Fruit fly (Drosophila melanogaster) whole organism, embryonic: ENCODE results near the gene Ykt6.

Experiments
- Aef1 ChIP-seq: fragments of 200-800 bp; sonication (Bioruptor generic); IDR thresholded peaks from 3 replicates; pipeline ENCODE4 v1.3.6; 2022; ENCODE audit warnings: missing biosample characterization, missing genetic modification characterization
- CG10209 ChIP-seq: fragments of 200-800 bp; sonication (Bioruptor generic); optimal IDR thresholded peaks from 3 replicates; lab custom pipeline; 2017; ENCODE audit warnings: missing biosample characterization, mild to moderate bottlenecking, missing genetic modification characterization, missing genetic modification reagents
- CG11504 ChIP-seq: fragments of 200-800 bp; sonication (Bioruptor generic); optimal IDR thresholded peaks from 3 replicates; lab custom pipeline; 2019; ENCODE audit warnings: missing biosample characterization, mild to moderate bottlenecking, missing genetic modification characterization, moderate library complexity
- CG12769 ChIP-seq: fragments of 200-800 bp; sonication (Bioruptor generic); optimal IDR thresholded peaks from 2 replicates; lab custom pipeline; 2019; ENCODE audit warnings: missing biosample characterization, mild to moderate bottlenecking, missing genetic modification characterization, moderate library complexity
- CG14710 ChIP-seq: fragments of 200-800 bp; sonication (Bioruptor generic); optimal IDR thresholded peaks from 3 replicates; lab custom pipeline; 2019; ENCODE audit warnings: missing biosample characterization, mild to moderate bottlenecking, missing genetic modification characterization, moderate library complexity
- CG1832 ChIP-seq: fragments of 200-800 bp; sonication (Bioruptor generic); optimal IDR thresholded peaks from 2 replicates; lab custom pipeline; 2017; ENCODE audit warnings: missing biosample characterization, mild to moderate bottlenecking, missing genetic modification characterization, inconsistent platforms
- CG2678 ChIP-seq: fragments of 200-800 bp; sonication (Bioruptor generic); optimal IDR thresholded peaks from 3 replicates; lab custom pipeline; 2019; ENCODE audit warnings: missing biosample characterization, mild to moderate bottlenecking, missing genetic modification characterization, moderate library complexity
- CG31365 ChIP-seq: fragments of 200-800 bp; sonication (Bioruptor generic); optimal IDR thresholded peaks from 2 replicates; lab custom pipeline; 2018; ENCODE audit warnings: missing biosample characterization, mild to moderate bottlenecking, missing genetic modification characterization
- CG3726 ChIP-seq: fragments of 200-800 bp; sonication (Bioruptor generic); IDR thresholded peaks from 3 replicates; pipeline ENCODE4, ENCODE4 v1.3.6; 2022; ENCODE audit warnings: missing biosample characterization, missing genetic modification characterization
- CG4360 ChIP-seq: fragments of 200-800 bp; sonication (Bioruptor generic); IDR thresholded peaks from 2 replicates; pipeline ENCODE4 v1.3.6; 2022; ENCODE audit warnings: missing biosample characterization, missing genetic modification characterization
- CG4707 ChIP-seq: fragments of 200-800 bp; sonication (Bioruptor generic); optimal IDR thresholded peaks from 2 replicates; lab custom pipeline; 2018; ENCODE audit warnings: missing biosample characterization, mild to moderate bottlenecking, missing genetic modification characterization, moderate library complexity
- CG6272 ChIP-seq: fragments of 200-800 bp; sonication (Bioruptor generic); IDR thresholded peaks from 2 replicates; pipeline ENCODE4 v1.3.6; 2022; ENCODE audit warnings: missing biosample characterization, missing genetic modification characterization
- CG8944 ChIP-seq: fragments of 200-800 bp; sonication (Bioruptor generic); optimal IDR thresholded peaks from 3 replicates; lab custom pipeline; 2016; ENCODE audit warnings: missing biosample characterization, missing genetic modification characterization
- CHES-1-like ChIP-seq: fragments of 200-800 bp; sonication (Bioruptor generic); optimal IDR thresholded peaks from 2 replicates; lab custom pipeline; 2016; ENCODE audit warnings: missing biosample characterization, missing genetic modification characterization
- Chrac-16 ChIP-seq: fragments of 200-800 bp; sonication (Bioruptor generic); optimal IDR thresholded peaks from 3 replicates; lab custom pipeline; 2016; ENCODE audit warnings: missing biosample characterization, missing genetic modification characterization
- D ChIP-seq, 2 experiments: fragments of 200-800 bp in 1 of 2; fragments of >200 bp in 1 of 2; sonication (Bioruptor generic) in 1 of 2; optimal IDR thresholded peaks; 2 replicates in 1 of 2; 3 replicates in 1 of 2; lab custom pipeline; 2017; ENCODE audit warnings: mild to moderate bottlenecking in 1 of 2, missing biosample characterization in 1 of 2, missing genetic modification characterization in 1 of 2, missing genetic modification reagents in 1 of 2
- Dbx ChIP-seq: fragments of 200-800 bp; sonication (Bioruptor generic); IDR thresholded peaks from 3 replicates; pipeline ENCODE4 v1.3.6; 2022; ENCODE audit warnings: missing biosample characterization, missing genetic modification characterization
- H2.0 ChIP-seq: fragments of 200-800 bp; sonication (Bioruptor generic); IDR thresholded peaks from 2 replicates; pipeline ENCODE4 v1.3.6; 2022; ENCODE audit warnings: missing biosample characterization, missing genetic modification characterization
- Hmx ChIP-seq: fragments of 200-800 bp; sonication (Bioruptor generic); optimal IDR thresholded peaks from 2 replicates; lab custom pipeline; 2016; ENCODE audit warnings: missing biosample characterization, missing genetic modification characterization
- MBD-R2 ChIP-seq: fragments of 200-800 bp; sonication (Bioruptor generic); IDR thresholded peaks from 2 replicates; pipeline ENCODE4 v1.3.6; 2022; ENCODE audit warnings: missing biosample characterization, missing genetic modification characterization
- NK7.1 ChIP-seq: fragments of 200-800 bp; sonication (Bioruptor generic); optimal IDR thresholded peaks from 3 replicates; lab custom pipeline; 2016; ENCODE audit warnings: missing biosample characterization, missing genetic modification characterization
- Pdp1 ChIP-seq, 2 experiments: fragments of 200-800 bp; sonication (Bioruptor generic); optimal IDR thresholded peaks; 3 replicates each; lab custom pipeline; 2016; ENCODE audit warnings: missing biosample characterization in 2 of 2, missing genetic modification characterization in 2 of 2, mild to moderate bottlenecking in 1 of 2, moderate library complexity in 1 of 2
- Rfx ChIP-seq: fragments of 200-800 bp; sonication (Bioruptor generic); IDR thresholded peaks from 2 replicates; pipeline ENCODE4 v1.3.6; 2022; ENCODE audit warnings: missing biosample characterization, missing genetic modification characterization
- Rx ChIP-seq: fragments of 200-800 bp; sonication (Bioruptor generic); IDR thresholded peaks from 2 replicates; pipeline ENCODE4 v1.3.6; 2022; ENCODE audit warnings: missing biosample characterization, missing genetic modification characterization
- Sry-δ ChIP-seq: fragments of 200-800 bp; sonication (Bioruptor generic); optimal IDR thresholded peaks from 2 replicates; lab custom pipeline; 2016; ENCODE audit warnings: missing biosample characterization, missing genetic modification characterization
- Stat92E ChIP-seq, 3 experiments: fragments of >200 bp in 2 of 3; fragments of 200-800 bp in 1 of 3; sonication (Bioruptor generic) in 1 of 3; optimal IDR thresholded peaks; 2 replicates each; lab custom pipeline; 2017 to 2019; ENCODE audit warnings: missing biosample characterization in 3 of 3, missing genetic modification characterization in 3 of 3, mild to moderate bottlenecking in 1 of 3, moderate library complexity in 1 of 3
- ap ChIP-seq: fragments of 200-800 bp; sonication (Bioruptor generic); IDR thresholded peaks from 2 replicates; pipeline ENCODE4 v1.3.6; 2022; ENCODE audit warnings: missing biosample characterization, missing genetic modification characterization
- crc ChIP-seq: fragments of 200-800 bp; sonication (Bioruptor generic); optimal IDR thresholded peaks from 2 replicates; lab custom pipeline; 2016; ENCODE audit warnings: missing biosample characterization, missing genetic modification characterization
- crol ChIP-seq: fragments of 200-800 bp; sonication (Bioruptor generic); IDR thresholded peaks from 2 replicates; pipeline ENCODE4 v1.3.6; 2022; ENCODE audit warnings: missing biosample characterization, missing genetic modification characterization
- dysf ChIP-seq: fragments of 200-800 bp; sonication (Bioruptor generic); IDR thresholded peaks from 3 replicates; pipeline ENCODE4 v1.3.6; 2022; ENCODE audit warnings: missing biosample characterization, missing genetic modification characterization
- gfzf ChIP-seq: fragments of 200-800 bp; sonication (Bioruptor generic); optimal IDR thresholded peaks from 2 replicates; lab custom pipeline; 2016; ENCODE audit warnings: missing biosample characterization, mild to moderate bottlenecking, missing genetic modification characterization, moderate library complexity
- grau ChIP-seq: fragments of 200-800 bp; optimal IDR thresholded peaks from 3 replicates; lab custom pipeline; 2019; ENCODE audit warnings: missing biosample characterization, mild to moderate bottlenecking, missing genetic modification characterization, moderate library complexity
- jing ChIP-seq: fragments of 200-800 bp; sonication (Bioruptor generic); optimal IDR thresholded peaks from 2 replicates; lab custom pipeline; 2018; ENCODE audit warnings: missing biosample characterization, mild to moderate bottlenecking, missing genetic modification characterization
- kay ChIP-seq: fragments of 200-800 bp; sonication (Bioruptor generic); optimal IDR thresholded peaks from 2 replicates; lab custom pipeline; 2016; ENCODE audit warnings: missing biosample characterization, missing genetic modification characterization
- kni ChIP-seq: fragments of 200-800 bp; sonication (Bioruptor generic); optimal IDR thresholded peaks from 3 replicates; lab custom pipeline; 2017; ENCODE audit warnings: mild to moderate bottlenecking, missing biosample characterization, missing genetic modification reagents, missing genetic modification characterization
- lab ChIP-seq: fragments of 200-800 bp; sonication (Bioruptor generic); optimal IDR thresholded peaks from 3 replicates; lab custom pipeline; 2017; ENCODE audit warnings: missing biosample characterization, missing genetic modification characterization, mild to moderate bottlenecking, moderate library complexity, missing genetic modification reagents
- lola ChIP-seq, 3 experiments: fragments of >200 bp in 2 of 3; fragments of 200-800 bp in 1 of 3; sonication (Bioruptor generic) in 1 of 3; optimal IDR thresholded peaks; 2 replicates each; lab custom pipeline; 2017 to 2019; ENCODE audit warnings: missing biosample characterization in 3 of 3, missing genetic modification characterization in 3 of 3, mild to moderate bottlenecking in 1 of 3, moderate library complexity in 1 of 3
- lov ChIP-seq, 2 experiments: fragments of 200-800 bp in 1 of 2; fragments of >200 bp in 1 of 2; sonication (Bioruptor generic) in 1 of 2; IDR thresholded peaks in 1 of 2; optimal IDR thresholded peaks in 1 of 2; 2 replicates in 1 of 2; 3 replicates in 1 of 2; pipeline versions ENCODE4 v1.3.6 to Lab custom; 2017 to 2022; ENCODE audit warnings: missing biosample characterization in 1 of 2, missing genetic modification characterization in 1 of 2
- mirr ChIP-seq: fragments of 200-800 bp; sonication (Bioruptor generic); optimal IDR thresholded peaks from 3 replicates; lab custom pipeline; 2018; ENCODE audit warnings: missing biosample characterization, mild to moderate bottlenecking, missing genetic modification characterization
- oc ChIP-seq: fragments of 200-800 bp; sonication (Bioruptor generic); optimal IDR thresholded peaks from 2 replicates; lab custom pipeline; 2018; ENCODE audit warnings: missing biosample characterization, mild to moderate bottlenecking, missing genetic modification characterization, moderate library complexity
- pita ChIP-seq: fragments of 200-800 bp; sonication (Bioruptor generic); optimal IDR thresholded peaks from 2 replicates; lab custom pipeline; 2017; ENCODE audit warnings: missing biosample characterization, mild to moderate bottlenecking, missing genetic modification characterization
- sd ChIP-seq: fragments of 200-800 bp; sonication (Bioruptor generic); optimal IDR thresholded peaks from 3 replicates; lab custom pipeline; 2018; ENCODE audit warnings: missing biosample characterization, mild to moderate bottlenecking, missing genetic modification characterization, moderate library complexity
- sna ChIP-seq: fragments of 200-800 bp; sonication (Bioruptor generic); IDR thresholded peaks from 2 replicates; pipeline ENCODE4 v1.3.6; 2022; ENCODE audit warnings: missing biosample characterization, missing genetic modification characterization; ENCODE audit not compliant: partially characterized antibody
- sqz ChIP-seq: fragments of 200-800 bp; sonication (Bioruptor generic); optimal IDR thresholded peaks from 3 replicates; lab custom pipeline; 2018; ENCODE audit warnings: missing biosample characterization, mild to moderate bottlenecking, missing genetic modification characterization
- stwl ChIP-seq: fragments of 200-800 bp; sonication (Bioruptor generic); optimal IDR thresholded peaks from 3 replicates; lab custom pipeline; 2018; ENCODE audit warnings: missing biosample characterization, mild to moderate bottlenecking, missing genetic modification characterization, moderate library complexity
- wek ChIP-seq: fragments of 200-800 bp; sonication (Bioruptor generic); optimal IDR thresholded peaks from 3 replicates; lab custom pipeline; 2018; ENCODE audit warnings: missing biosample characterization, mild to moderate bottlenecking, missing genetic modification characterization, moderate library complexity
- zfh2 ChIP-seq: fragments of 200-800 bp; sonication (Bioruptor generic); optimal IDR thresholded peaks from 2 replicates; lab custom pipeline; 2016; ENCODE audit warnings: missing biosample characterization, missing genetic modification characterization

Ykt6 gene

dm6 chrX:7967052-7967847 lies 47.0 kb downstream of the Ykt6 start (continued):
- TF ChIP-seq CG2678 (no peak), MBD-R2 (GFP tag; lab: Robert Waterston, UW) (no peak), crc (no peak), Chrac-16 (no peak), Stat92E (GFP tag; optimal IDR thresholded peaks at IDR 0.05; lab: Kevin White, UChicago) (no peak), CG4360 (GFP tag; lab: Robert Waterston, UW) (peak; percentile 83), Pdp1 (GFP tag; optimal IDR thresholded peaks at IDR 0.05; lab: Kevin White, UChicago) (peak in 1 of 2 experiments; percentile 30), CG4707 (GFP tag; lab: Kevin White, UChicago) (no peak), CG6272 (GFP tag; lab: Robert Waterston, UW) (no peak), CG1832 (GFP tag; lab: Kevin White, UChicago) (peak; percentile 73), Rx (GFP tag; lab: Robert Waterston, UW) (no peak), stwl (tag; lab: Kevin White, UChicago) (no peak), sd (tag; lab: Kevin White, UChicago) (peak; percentile 42), CG10209 (GFP tag; lab: Kevin White, UChicago) (no peak), oc (tag; lab: Kevin White, UChicago) (peak; percentile 56), lola (GFP tag; optimal IDR thresholded peaks at IDR 0.05; lab: Kevin White, UChicago) (no peak), kay (GFP tag; lab: Kevin White, UChicago) (no peak), CHES-1-like (GFP tag; lab: Kevin White, UChicago) (no peak), Sry-δ (GFP tag; lab: Kevin White, UChicago) (no peak), ap (GFP tag; lab: Robert Waterston, UW) (no peak), CG14710 (tag; lab: Kevin White, UChicago) (no peak), CG11504 (tag; lab: Kevin White, UChicago) (no peak), kni (GFP tag; lab: Kevin White, UChicago) (peak; percentile 6), D (optimal IDR thresholded peaks at IDR 0.05; lab: Kevin White, UChicago) (no peak), D (GFP tag; optimal IDR thresholded peaks at IDR 0.05; lab: Kevin White, UChicago) (peak; percentile 5), crol (GFP tag; lab: Robert Waterston, UW) (peak; percentile 93), zfh2 (GFP tag; lab: Kevin White, UChicago) (no peak), Dbx (0 out of 3 replicates have a peak, but pooled peaks have one; percentile 8), wek (GFP tag; lab: Kevin White, UChicago) (no peak), lov (optimal IDR thresholded peaks at IDR 0.05; lab: Kevin White, UChicago) (no peak), lov (GFP tag; IDR thresholded peaks at IDR 0.05; lab: Robert Waterston, UW) (no peak), Hmx (GFP tag; lab: Kevin White, UChicago) (no peak), Rfx (peak; percentile 22; the same call in 1 of the 2 replicates), sna (GFP tag; lab: Robert Waterston, UW) (no peak), CG12769 (tag; lab: Kevin White, UChicago) (peak; percentile 17), H2.0 (GFP tag; lab: Robert Waterston, UW) (no peak), Aef1 (peak; percentile 88), NK7.1 (GFP tag; lab: Kevin White, UChicago) (no peak), gfzf (GFP tag; lab: Kevin White, UChicago) (no peak), jing (no peak), mirr (GFP tag; lab: Kevin White, UChicago) (peak; percentile 7), CG31365 (tag; lab: Kevin White, UChicago) (no peak), CG8944 (GFP tag; lab: Kevin White, UChicago) (no peak), dysf (GFP tag; lab: Robert Waterston, UW) (0 out of 3 replicates have a peak, but pooled peaks have one; percentile 10), grau (tag; lab: Kevin White, UChicago) (no peak), CG3726 (GFP tag; lab: Robert Waterston, UW) (no peak), pita (GFP tag; lab: Kevin White, UChicago) (peak; percentile 34), sqz (GFP tag; lab: Kevin White, UChicago) (peak; percentile 49), lab (GFP tag; lab: Kevin White, UChicago) (peak; percentile 10)
